Fruit fly (Drosophila melanogaster) whole organism, embryonic: ENCODE measurements around the gene CG12310.
A peak's percentile ranks its signal among the peaks of the same experiment; 100 is the strongest.

Source experiments
- Atf6 ChIP-seq: fragments of 200-800 bp; sonication (Bioruptor generic); IDR thresholded peaks from 2 replicates; pipeline ENCODE4 v1.3.6; 2022; ENCODE audit warnings: missing biosample characterization, missing genetic modification characterization
- CG11093 ChIP-seq: fragments of 200-800 bp; sonication (Bioruptor generic); IDR thresholded peaks from 3 replicates; pipeline ENCODE4 v1.3.6; 2022; ENCODE audit warnings: missing biosample characterization, missing genetic modification characterization
- CG11247 ChIP-seq: fragments of 200-800 bp; sonication (Bioruptor generic); IDR thresholded peaks from 2 replicates; pipeline ENCODE4 v1.3.6; 2022; ENCODE audit warnings: missing biosample characterization, missing genetic modification characterization
- CG11456 ChIP-seq: fragments of 200-800 bp; sonication (Bioruptor generic); IDR thresholded peaks from 3 replicates; pipeline ENCODE4 v1.3.6; 2022; ENCODE audit warnings: missing biosample characterization, missing genetic modification characterization
- CG12744 ChIP-seq: fragments of 200-800 bp; sonication (Bioruptor generic); optimal IDR thresholded peaks from 2 replicates; lab custom pipeline; 2016; ENCODE audit warnings: missing biosample characterization, missing genetic modification characterization
- CG13287 ChIP-seq: fragments of 200-800 bp; sonication (Bioruptor generic); IDR thresholded peaks from 2 replicates; pipeline ENCODE4 v1.3.6; 2022; ENCODE audit warnings: missing biosample characterization, missing genetic modification characterization; ENCODE audit not compliant: partially characterized antibody
- CG14965 ChIP-seq: fragments of 200-800 bp; sonication (Bioruptor generic); optimal IDR thresholded peaks from 2 replicates; lab custom pipeline; 2016; ENCODE audit warnings: missing biosample characterization, missing genetic modification characterization, borderline replicate concordance
- CG15479 ChIP-seq: fragments of 200-800 bp; sonication (Bioruptor generic); optimal IDR thresholded peaks from 3 replicates; lab custom pipeline; 2019; ENCODE audit warnings: missing biosample characterization, mild to moderate bottlenecking, missing genetic modification characterization, moderate library complexity
- CG2199 ChIP-seq: fragments of 200-800 bp; sonication (Bioruptor generic); IDR thresholded peaks from 3 replicates; pipeline ENCODE4 v1.3.6; 2022; ENCODE audit warnings: missing biosample characterization, missing genetic modification characterization
- CG32532 ChIP-seq: fragments of 200-800 bp; sonication (Bioruptor generic); IDR thresholded peaks from 2 replicates; pipeline ENCODE4 v1.3.6; 2022; ENCODE audit warnings: missing biosample characterization, missing genetic modification characterization
- CG3726 ChIP-seq: fragments of 200-800 bp; sonication (Bioruptor generic); IDR thresholded peaks from 3 replicates; pipeline ENCODE4, ENCODE4 v1.3.6; 2022; ENCODE audit warnings: missing biosample characterization, missing genetic modification characterization
- CG9215 ChIP-seq: fragments of 200-800 bp; sonication (Bioruptor generic); IDR thresholded peaks from 2 replicates; pipeline ENCODE4 v1.3.6; 2022; ENCODE audit warnings: missing biosample characterization, missing genetic modification characterization
- CG9727 ChIP-seq: fragments of 200-800 bp; sonication (Bioruptor generic); optimal IDR thresholded peaks from 3 replicates; lab custom pipeline; 2017; ENCODE audit warnings: missing biosample characterization, mild to moderate bottlenecking, missing genetic modification characterization
- Deaf1 ChIP-seq: fragments of 200-800 bp; optimal IDR thresholded peaks from 3 replicates; lab custom pipeline; 2019; ENCODE audit warnings: missing biosample characterization, mild to moderate bottlenecking, missing genetic modification characterization, moderate library complexity
- Dfd ChIP-seq, 2 experiments: fragments of >200 bp; optimal IDR thresholded peaks; 2 replicates each; lab custom pipeline; 2017; ENCODE audit warnings: missing biosample characterization in 2 of 2, missing genetic modification characterization in 2 of 2
- Eip74EF ChIP-seq, 2 experiments: fragments of 200-800 bp in 1 of 2; fragments of >200 bp in 1 of 2; sonication (Bioruptor generic) in 1 of 2; optimal IDR thresholded peaks; 2 replicates each; lab custom pipeline; 2017 to 2019; ENCODE audit warnings: missing biosample characterization in 2 of 2, missing genetic modification characterization in 2 of 2, mild to moderate bottlenecking in 1 of 2, moderate library complexity in 1 of 2
- Hmr ChIP-seq: fragments of 200-800 bp; sonication (Bioruptor generic); optimal IDR thresholded peaks from 3 replicates; lab custom pipeline; 2017; ENCODE audit warnings: mild to moderate bottlenecking, missing biosample characterization, missing genetic modification reagents, missing genetic modification characterization
- Med ChIP-seq: fragments of 200-800 bp; sonication (Bioruptor generic); peaks from one replicate; lab custom pipeline; 2016; ENCODE audit warnings: missing biosample characterization, missing genetic modification characterization, mild to moderate bottlenecking, inconsistent platforms, moderate library complexity
- Meics ChIP-seq: fragments of 200-800 bp; sonication (Bioruptor generic); optimal IDR thresholded peaks from 2 replicates; lab custom pipeline; 2017; ENCODE audit warnings: missing biosample characterization, mild to moderate bottlenecking, missing genetic modification characterization
- Myb ChIP-seq: fragments of 200-800 bp; sonication (Bioruptor generic); optimal IDR thresholded peaks from 2 replicates; lab custom pipeline; 2016; ENCODE audit warnings: missing biosample characterization, missing genetic modification characterization
- NFAT ChIP-seq: fragments of 200-800 bp; sonication (Bioruptor generic); IDR thresholded peaks from 2 replicates; pipeline ENCODE4 v1.3.6; 2022; ENCODE audit warnings: missing biosample characterization, missing genetic modification characterization
- Nf-YB ChIP-seq: fragments of 200-800 bp; sonication (Bioruptor generic); optimal IDR thresholded peaks from 3 replicates; lab custom pipeline; 2019; ENCODE audit warnings: missing biosample characterization, mild to moderate bottlenecking, missing genetic modification characterization, moderate library complexity
- Rfx ChIP-seq: fragments of 200-800 bp; sonication (Bioruptor generic); IDR thresholded peaks from 2 replicates; pipeline ENCODE4 v1.3.6; 2022; ENCODE audit warnings: missing biosample characterization, missing genetic modification characterization
- Rx ChIP-seq: fragments of 200-800 bp; sonication (Bioruptor generic); IDR thresholded peaks from 2 replicates; pipeline ENCODE4 v1.3.6; 2022; ENCODE audit warnings: missing biosample characterization, missing genetic modification characterization
- cad ChIP-seq: fragments of >200 bp; optimal IDR thresholded peaks from 2 replicates; lab custom pipeline; 2017; ENCODE audit warnings: missing biosample characterization, missing genetic modification characterization
- cas ChIP-seq: fragments of 200-800 bp; sonication (Bioruptor generic); IDR thresholded peaks from 2 replicates; pipeline ENCODE4 v1.3.6; 2022; ENCODE audit warnings: missing biosample characterization, missing genetic modification characterization
- gcm ChIP-seq: fragments of 200-800 bp; sonication (Bioruptor generic); optimal IDR thresholded peaks from 2 replicates; lab custom pipeline; 2019; ENCODE audit warnings: missing biosample characterization, mild to moderate bottlenecking, missing genetic modification characterization, moderate library complexity
- gfzf ChIP-seq: fragments of 200-800 bp; sonication (Bioruptor generic); optimal IDR thresholded peaks from 2 replicates; lab custom pipeline; 2016; ENCODE audit warnings: missing biosample characterization, mild to moderate bottlenecking, missing genetic modification characterization, moderate library complexity
- gt ChIP-seq: fragments of 200-800 bp; sonication (Bioruptor generic); IDR thresholded peaks from 2 replicates; pipeline ENCODE4 v1.3.6; 2022; ENCODE audit warnings: missing biosample characterization, missing genetic modification characterization
- hbn ChIP-seq: fragments of 200-800 bp; sonication (Bioruptor generic); IDR thresholded peaks from 2 replicates; pipeline ENCODE4 v1.3.6; 2022; ENCODE audit warnings: missing biosample characterization, missing genetic modification characterization; ENCODE audit not compliant: partially characterized antibody
- ken ChIP-seq: fragments of 200-800 bp; sonication (Bioruptor generic); IDR thresholded peaks from 3 replicates; pipeline ENCODE4 v1.3.6; 2022; ENCODE audit warnings: missing biosample characterization, missing genetic modification characterization
- lbe ChIP-seq: fragments of 200-800 bp; sonication (Bioruptor generic); optimal IDR thresholded peaks from 2 replicates; lab custom pipeline; 2016; ENCODE audit warnings: missing biosample characterization, mild to moderate bottlenecking, missing genetic modification characterization
- lola ChIP-seq, 3 experiments: fragments of >200 bp in 2 of 3; fragments of 200-800 bp in 1 of 3; sonication (Bioruptor generic) in 1 of 3; optimal IDR thresholded peaks; 2 replicates each; lab custom pipeline; 2017 to 2019; ENCODE audit warnings: missing biosample characterization in 3 of 3, missing genetic modification characterization in 3 of 3, mild to moderate bottlenecking in 1 of 3, moderate library complexity in 1 of 3
- pb ChIP-seq: fragments of 200-800 bp; sonication (Bioruptor generic); optimal IDR thresholded peaks from 3 replicates; lab custom pipeline; 2016; ENCODE audit warnings: missing biosample characterization, missing genetic modification characterization
- pzg ChIP-seq: fragments of 200-800 bp; sonication (Bioruptor generic); optimal IDR thresholded peaks from 3 replicates; lab custom pipeline; 2018; ENCODE audit warnings: missing biosample characterization, mild to moderate bottlenecking, missing genetic modification characterization, moderate library complexity
- wor ChIP-seq: fragments of 200-800 bp; sonication (Bioruptor generic); IDR thresholded peaks from 2 replicates; pipeline ENCODE4 v1.3.6; 2022; ENCODE audit warnings: missing biosample characterization, missing genetic modification characterization
- yki ChIP-seq: fragments of >200 bp; optimal IDR thresholded peaks from 3 replicates; lab custom pipeline; 2018

Gene CG12310

dm6 chr3L:15072149-15072548, 21.5 kb upstream of the CG12310 start (continued):
- no peak for TF ChIP-seq yki (lab: Kevin White, UChicago)
- TF ChIP-seq Myb (GFP tag; lab: Kevin White, UChicago) = peak; percentile 97
- TF ChIP-seq CG9727 = no peak
- TF ChIP-seq Meics (GFP tag; lab: Kevin White, UChicago) = peak; percentile 90
- 0 out of 2 replicates have a peak, but pooled peaks have one; percentile 10 for TF ChIP-seq CG32532 (GFP tag; lab: Robert Waterston, UW)
- TF ChIP-seq CG11456 (GFP tag; lab: Robert Waterston, UW) = no peak
- peak; percentile 42 for TF ChIP-seq CG13287 (GFP tag; lab: Robert Waterston, UW)
- TF ChIP-seq gcm = peak; percentile 11
- TF ChIP-seq gfzf = peak; percentile 25
- 0 out of 3 replicates have a peak, but pooled peaks have one; percentile 52 for TF ChIP-seq CG2199 (GFP tag; lab: Robert Waterston, UW)
- TF ChIP-seq CG14965 (GFP tag; lab: Kevin White, UChicago) = no peak
- peak; percentile 11 for TF ChIP-seq pzg (GFP tag; lab: Kevin White, UChicago)

- TF ChIP-seq CG3726 (GFP tag; lab: Robert Waterston, UW) (0 out of 3 replicates have a peak, but pooled peaks have one; percentile 33), Med (GFP tag; lab: Kevin White, UChicago) (peak; percentile 62), Deaf1 (tag; lab: Kevin White, UChicago) (peak; percentile 89), CG15479 (GFP tag; lab: Kevin White, UChicago) (no peak), ken (GFP tag; lab: Robert Waterston, UW) (0 out of 3 replicates have a peak, but pooled peaks have one; percentile 18), CG11456 (GFP tag; lab: Robert Waterston, UW) (0 out of 3 replicates have a peak, but pooled peaks have one; percentile 5), CG11093 (GFP tag; lab: Robert Waterston, UW) (0 out of 3 replicates have a peak, but pooled peaks have one; percentile 15), CG11247 (GFP tag; lab: Robert Waterston, UW) (no peak)
These were observed 14.3 kb upstream of the CG12310 start, which contains the start of gene Sytbeta for dm6 chr3L:15064877-15065276. Gene Sytbeta, minus strand, starts transcription at chr3L:15064977.

dm6 chr3L:15061605-15062004, 11.0 kb upstream of the CG12310 start, which contains the start of gene CG13460:
Gene CG13460, minus strand, starts transcription at chr3L:15061705.
- no peak for TF ChIP-seq hbn (GFP tag; lab: Robert Waterston, UW)
- no peak for TF ChIP-seq Atf6 (GFP tag; lab: Robert Waterston, UW)
- TF ChIP-seq CG9215 = no peak
- no peak for TF ChIP-seq Hmr (GFP tag; lab: Kevin White, UChicago)
- TF ChIP-seq gt (GFP tag; lab: Robert Waterston, UW) = no peak
- TF ChIP-seq Eip74EF (GFP tag; optimal IDR thresholded peaks at IDR 0.05; lab: Kevin White, UChicago) = no peak
- no peak for TF ChIP-seq Nf-YB (GFP tag; lab: Kevin White, UChicago)
- no peak for TF ChIP-seq CG9727
- TF ChIP-seq CG12744 (GFP tag; lab: Kevin White, UChicago) = no peak
- TF ChIP-seq cas = no peak
- no peak for TF ChIP-seq Rx
- TF ChIP-seq Rfx (GFP tag; lab: Robert Waterston, UW) = no peak
- TF ChIP-seq lola (GFP tag; optimal IDR thresholded peaks at IDR 0.05; lab: Kevin White, UChicago) = no peak
- no peak for TF ChIP-seq NFAT (GFP tag; lab: Robert Waterston, UW)
- TF ChIP-seq Dfd (GFP tag; optimal IDR thresholded peaks at IDR 0.05; lab: Kevin White, UChicago) = no peak
- no peak for TF ChIP-seq wor (GFP tag; lab: Robert Waterston, UW)
- TF ChIP-seq pb = no peak
- TF ChIP-seq lbe (GFP tag; lab: Kevin White, UChicago) = no peak
- no peak for TF ChIP-seq cad (GFP tag; lab: Kevin White, UChicago)
